Fruit fly (Drosophila melanogaster): ENCODE results near the gene CG3108.

The CG3108 gene

dm6 chrX:5768602-5769251 lies 12.7 kb downstream of the CG3108 start:
- no peak for TF ChIP-seq CG17801 (GFP tag; optimal IDR thresholded peaks at IDR 0.05; ENCODE audit: partially characterized antibody)

DNA sequence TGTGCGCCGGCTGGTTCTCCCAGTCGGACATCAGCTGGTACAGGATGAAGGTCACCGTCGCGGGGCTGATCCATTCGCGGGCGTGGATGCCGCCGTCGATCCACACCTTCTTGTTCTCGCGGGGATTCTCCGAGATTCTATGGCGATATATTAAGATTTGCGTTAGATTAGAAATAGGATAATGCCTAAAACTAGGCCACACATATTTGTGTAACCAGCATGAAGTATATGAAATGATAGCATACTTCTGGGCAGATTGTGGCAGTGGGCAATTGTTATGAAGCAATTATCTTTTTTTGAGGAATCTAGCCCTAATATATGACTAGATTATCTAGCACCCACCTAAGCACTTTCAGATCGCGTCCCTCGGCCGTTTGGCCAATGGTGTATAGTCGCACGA lies 14.7 kb downstream of the CG3108 start:
- no peak for TF ChIP-seq CG17801 (GFP tag; optimal IDR thresholded peaks at IDR 0.05; ENCODE audit: partially characterized antibody)

dm6 chrX:5764001-5764892 lies 17.2 kb downstream of the CG3108 start, which contains the start of the genes MAPk-Ak2 and CG42699:
MAPk-Ak2 (minus strand) TSS chrX:5764203.
CG42699 (plus strand) TSS chrX:5764553.
- TF ChIP-seq CG17801 (GFP tag; optimal IDR thresholded peaks at IDR 0.05; ENCODE audit: partially characterized antibody): peak; percentile 71

dm6 chrX:5763443-5764000 lies 17.9 kb downstream of the CG3108 start:
- TF ChIP-seq CG17801 (GFP tag; optimal IDR thresholded peaks at IDR 0.05; ENCODE audit: partially characterized antibody): no peak

DNA sequence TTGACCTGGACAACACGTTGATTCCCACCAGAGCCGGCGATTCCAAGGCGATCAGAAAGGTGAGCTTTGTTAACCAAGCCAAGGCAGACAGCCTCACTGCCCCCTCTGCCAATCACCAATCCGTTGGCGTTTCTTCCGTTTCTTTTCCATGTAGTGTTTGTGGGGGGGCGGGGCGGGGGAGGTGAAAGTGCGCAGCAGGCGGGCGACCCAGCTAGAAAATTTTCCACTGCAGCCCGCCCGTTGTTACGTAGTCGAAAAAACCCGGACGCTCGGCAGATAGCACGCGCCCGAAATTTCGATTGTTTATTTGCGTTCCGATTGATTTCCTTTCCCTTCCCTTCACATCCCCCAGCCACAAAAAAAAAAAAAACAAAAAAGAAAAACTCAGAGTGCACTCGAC lies 25.3 kb downstream of the CG3108 start:
- TF ChIP-seq CG17801 (GFP tag; optimal IDR thresholded peaks at IDR 0.05; ENCODE audit: partially characterized antibody): no peak

- peak; percentile 96 for TF ChIP-seq CG17801 (GFP tag; optimal IDR thresholded peaks at IDR 0.05; ENCODE audit: partially characterized antibody)
Observed at dm6 chrX:5754837-5755828, 26.3 kb downstream of the CG3108 start, which contains the start of the genes lin-52 and CG15771. lin-52 (minus strand) TSS chrX:5754958. CG15771 (plus strand) TSS chrX:5755574.

dm6 chrX:5752838-5753237 lies 28.6 kb downstream of the CG3108 start:
- no peak for TF ChIP-seq CG17801 (GFP tag; optimal IDR thresholded peaks at IDR 0.05; ENCODE audit: partially characterized antibody)

DNA sequence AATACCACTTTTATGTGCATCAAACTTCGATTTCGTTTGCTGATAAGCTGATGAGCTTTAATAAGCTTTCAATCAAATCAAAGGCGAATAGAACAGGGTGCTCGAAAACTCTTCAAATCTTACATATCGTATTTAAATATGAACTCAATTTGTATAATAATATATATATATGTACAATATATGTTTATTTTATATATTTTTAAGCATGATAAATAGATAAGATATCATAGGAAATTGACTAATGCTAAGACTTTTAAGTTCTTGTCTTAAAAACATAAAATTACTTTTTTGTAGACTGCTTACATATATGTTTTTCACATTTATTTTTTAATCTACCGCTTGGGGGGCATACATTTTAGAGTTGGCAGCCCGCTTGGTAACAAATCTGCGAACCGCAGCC lies 29.5 kb downstream of the CG3108 start, which contains the start of gene CG15772:
CG15772 (plus strand) TSS at position 301 of the 400 bp plus-strand sequence.
- TF ChIP-seq CG17801 (GFP tag; optimal IDR thresholded peaks at IDR 0.05; ENCODE audit: partially characterized antibody): no peak

DNA sequence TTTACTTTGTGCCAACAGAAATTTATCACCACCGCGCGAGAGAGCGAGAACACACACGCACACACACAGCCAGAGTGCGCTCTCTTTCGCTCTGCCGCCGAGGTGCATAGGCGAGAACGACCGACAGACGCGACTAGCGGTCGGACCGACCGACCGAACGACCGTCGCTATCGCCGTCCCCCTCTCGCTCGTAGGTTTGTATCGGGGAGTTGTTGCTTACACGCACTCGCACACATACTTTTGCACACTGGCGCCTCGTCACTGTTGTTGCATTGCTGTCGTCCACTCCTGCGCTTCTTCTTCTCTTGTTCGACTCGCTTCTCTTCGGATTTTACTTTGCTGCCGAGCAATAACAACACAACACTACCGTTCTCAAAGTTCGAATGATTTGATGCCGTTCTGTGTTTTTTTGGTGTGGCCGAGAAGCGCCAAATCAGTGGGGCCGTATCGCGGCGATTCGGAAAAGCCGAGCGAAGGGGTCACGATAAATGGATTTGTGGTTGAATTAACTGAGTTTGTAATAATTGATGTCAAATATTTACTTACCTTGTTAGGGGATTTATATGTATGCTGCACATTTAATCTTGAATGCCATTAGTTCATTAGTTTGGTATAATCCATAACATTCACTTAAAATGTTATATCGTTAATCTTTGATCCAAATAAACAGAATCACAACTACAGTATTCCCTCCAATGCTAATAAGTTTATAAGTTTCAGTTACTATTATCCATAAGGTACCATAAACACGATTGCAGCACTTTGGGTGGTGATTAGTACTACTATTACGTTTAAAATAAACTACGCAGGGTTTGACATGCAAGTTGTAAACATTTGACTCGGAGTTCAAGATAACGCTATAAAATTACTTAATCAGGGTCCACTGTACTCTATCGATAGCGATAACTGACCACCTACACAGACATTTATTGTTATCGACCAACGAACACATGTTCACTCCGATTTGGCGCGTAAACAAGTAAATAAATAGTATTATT lies 34.3 kb downstream of the CG3108 start, which contains the start of the genes IntS6 and Rtel1:
IntS6 (minus strand) TSS at position 391 of the 998 bp plus-strand sequence.
Rtel1 (plus strand) TSS at position 884 of the 998 bp plus-strand sequence.
- TF ChIP-seq CG17801 (GFP tag; optimal IDR thresholded peaks at IDR 0.05; ENCODE audit: partially characterized antibody): peak; percentile 95

DNA sequence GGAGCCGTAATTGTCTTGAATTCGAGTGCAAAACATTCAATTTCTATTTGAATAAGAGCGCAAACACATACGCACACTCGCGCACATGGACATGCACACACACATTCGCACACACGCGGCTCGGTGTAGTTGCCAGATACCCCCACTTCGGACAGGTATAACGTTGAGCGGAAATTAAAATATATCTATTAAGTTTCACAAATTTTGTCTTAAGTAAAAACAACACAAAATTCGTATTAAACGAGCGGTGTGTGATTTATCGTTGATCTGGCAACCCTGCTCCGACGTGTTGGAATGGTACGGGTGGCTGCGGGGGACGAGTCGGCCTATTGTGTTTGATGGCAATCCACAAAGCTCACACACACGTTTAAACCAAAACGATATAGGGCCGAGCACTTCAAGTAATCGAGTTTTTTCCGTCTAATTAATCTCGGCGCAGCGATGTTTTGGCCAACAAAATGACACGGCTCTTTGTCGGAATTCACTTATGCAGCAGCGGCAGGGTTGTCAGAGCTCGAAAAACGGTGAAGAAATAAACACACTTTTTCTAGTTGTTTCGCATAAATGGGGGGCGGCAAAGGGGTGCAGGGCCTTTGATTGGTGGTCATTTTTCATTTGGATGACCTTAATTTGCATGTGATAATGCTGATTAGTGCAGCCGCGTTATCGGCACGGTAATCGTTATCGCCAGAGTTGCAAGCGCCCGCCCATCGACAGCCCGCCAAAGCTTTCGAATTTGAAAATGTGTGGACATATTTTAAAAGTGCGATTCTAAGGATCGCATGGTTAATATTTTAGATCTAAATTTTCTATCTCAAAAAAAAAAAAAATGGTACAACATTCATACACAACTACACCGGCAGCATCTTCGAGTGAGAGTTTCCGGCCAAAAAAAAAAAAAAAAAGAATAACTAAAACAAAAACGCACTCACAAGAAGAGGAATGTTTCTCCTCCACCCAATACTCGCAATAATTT lies 35.3 kb downstream of the CG3108 start:
- peak; percentile 79 for TF ChIP-seq CG17801 (GFP tag; optimal IDR thresholded peaks at IDR 0.05; ENCODE audit: partially characterized antibody)

dm6 chrX:5744992-5745732 lies 36.3 kb downstream of the CG3108 start:
- TF ChIP-seq CG17801 (GFP tag; optimal IDR thresholded peaks at IDR 0.05; ENCODE audit: partially characterized antibody): no peak

Data from ovary, adult (tissue).